Fruit fly (Drosophila melanogaster): ENCODE results near the gene Taf4.

Taf4 gene

dm6 chr3L:16113607-16114337, 760 bp downstream of the Taf4 start (continued):
- no peak for TF ChIP-seq gsb-n (tag; optimal IDR thresholded peaks at IDR 0.05)
- TF ChIP-seq zfh2 (GFP tag; optimal IDR thresholded peaks at IDR 0.05): peak; percentile 92
- TF ChIP-seq gt (GFP tag; IDR thresholded peaks at IDR 0.05): no peak
- peak; percentile 87 for TF ChIP-seq Camta (GFP tag; optimal IDR thresholded peaks at IDR 0.05)
- peak; percentile 89 for TF ChIP-seq Dbx (GFP tag; IDR thresholded peaks at IDR 0.05)
- TF ChIP-seq HLH54F (GFP tag; optimal IDR thresholded peaks at IDR 0.05): peak; percentile 91
- peak; percentile 85 for TF ChIP-seq CG9609 (GFP tag; optimal IDR thresholded peaks at IDR 0.05)
- peak; percentile 80 for TF ChIP-seq CG32772 (GFP tag; IDR thresholded peaks at IDR 0.05)
- peak; percentile 64 for TF ChIP-seq exex (tag; optimal IDR thresholded peaks at IDR 0.05)
- TF ChIP-seq Vsx1 (GFP tag; optimal IDR thresholded peaks at IDR 0.05): no peak
- peak; percentile 89 for TF ChIP-seq sob (GFP tag; IDR thresholded peaks at IDR 0.05)
- no peak for TF ChIP-seq eve (GFP tag; optimal IDR thresholded peaks at IDR 0.05)
- peak; percentile 67 for TF ChIP-seq H2.0 (GFP tag; IDR thresholded peaks at IDR 0.05)
- peak; percentile 81 for TF ChIP-seq CoRest (tag; optimal IDR thresholded peaks at IDR 0.05)
- peak; percentile 80 for TF ChIP-seq Mes4 (GFP tag; optimal IDR thresholded peaks at IDR 0.05)
- TF ChIP-seq fru (optimal IDR thresholded peaks at IDR 0.05): no peak
- peak; percentile 76 for TF ChIP-seq CG12942 (GFP tag; optimal IDR thresholded peaks at IDR 0.05)
- peak; percentile 56 for TF ChIP-seq CG11247 (GFP tag; IDR thresholded peaks at IDR 0.05)
- no peak for TF ChIP-seq CG17802 (tag; optimal IDR thresholded peaks at IDR 0.05)
- TF ChIP-seq schlank (tag; optimal IDR thresholded peaks at IDR 0.05): peak; percentile 60
- peak; percentile 83 to 91 for TF ChIP-seq dpn (GFP tag; optimal IDR thresholded peaks at IDR 0.05)
- TF ChIP-seq gcm2 (GFP tag; optimal IDR thresholded peaks at IDR 0.05): no peak
- TF ChIP-seq tin (GFP tag; optimal IDR thresholded peaks at IDR 0.05): peak; percentile 78
- TF ChIP-seq Xrp1 (GFP tag; IDR thresholded peaks at IDR 0.05): peak; percentile 84
- TF ChIP-seq z (GFP tag; IDR thresholded peaks at IDR 0.05): 0 out of 3 replicates have a peak, but pooled peaks have one; percentile 52
- TF ChIP-seq sc (optimal IDR thresholded peaks at IDR 0.05): no peak
- peak; percentile 0 for TF ChIP-seq sc (GFP tag; optimal IDR thresholded peaks at IDR 0.05)
- peak; percentile 68 for TF ChIP-seq unc-4 (GFP tag; IDR thresholded peaks at IDR 0.05; ENCODE audit: partially characterized antibody)
- TF ChIP-seq Optix (GFP tag; IDR thresholded peaks at IDR 0.05): peak; percentile 71
- peak; percentile 64 for TF ChIP-seq CG12236 (GFP tag; optimal IDR thresholded peaks at IDR 0.05)
- peak in 1 of 2 experiments; percentile 76 for TF ChIP-seq Hr51 (GFP tag; optimal IDR thresholded peaks at IDR 0.05)
- TF ChIP-seq CG7372 (GFP tag; IDR thresholded peaks at IDR 0.05): 0 out of 2 replicates have a peak, but pooled peaks have one; percentile 52
- peak; percentile 81 for TF ChIP-seq Mad (GFP tag; optimal IDR thresholded peaks at IDR 0.05)
- TF ChIP-seq CG6854 (GFP tag; optimal IDR thresholded peaks at IDR 0.05): peak; percentile 73
- TF ChIP-seq cato (GFP tag; optimal IDR thresholded peaks at IDR 0.05; ENCODE audit: borderline replicate concordance): peak; percentile 47
- no peak for TF ChIP-seq yki (optimal IDR thresholded peaks at IDR 0.05)
- TF ChIP-seq CG3281 (GFP tag; optimal IDR thresholded peaks at IDR 0.05): peak; percentile 87
- peak; percentile 43; the same call in 1 of the 2 replicates for TF ChIP-seq CG10321 (GFP tag; IDR thresholded peaks at IDR 0.05)
- TF ChIP-seq jumu (GFP tag; optimal IDR thresholded peaks at IDR 0.05): peak; percentile 85
- peak; percentile 84 for TF ChIP-seq CG13424 (tag; optimal IDR thresholded peaks at IDR 0.05)
- peak; percentile 98 for TF ChIP-seq Ets65A (GFP tag)
- peak; percentile 76; the same call in 3 of the 4 replicates for TF ChIP-seq Gug (GFP tag; IDR thresholded peaks at IDR 0.05)
- TF ChIP-seq zen (tag; optimal IDR thresholded peaks at IDR 0.05): peak; percentile 9
- TF ChIP-seq klu (GFP tag; IDR thresholded peaks at IDR 0.05): peak; percentile 55; the same call in 1 of the 2 replicates
- TF ChIP-seq CG9727 (GFP tag; optimal IDR thresholded peaks at IDR 0.05): peak; percentile 89
- TF ChIP-seq CG34422 (GFP tag; IDR thresholded peaks at IDR 0.05): peak; percentile 76
- TF ChIP-seq Drgx (GFP tag; IDR thresholded peaks at IDR 0.05): peak; percentile 91
- TF ChIP-seq B-H1 (GFP tag; IDR thresholded peaks at IDR 0.05): peak; percentile 71; the same call in 2 of the 3 replicates
- TF ChIP-seq sima (GFP tag; optimal IDR thresholded peaks at IDR 0.05): peak; percentile 5
- peak; percentile 41; the same call in 1 of the 2 replicates for TF ChIP-seq ara (GFP tag; IDR thresholded peaks at IDR 0.05)
- TF ChIP-seq en (GFP tag; optimal IDR thresholded peaks at IDR 0.05): peak; percentile 27

Measured in whole organism, embryonic.